Fruit fly (Drosophila melanogaster): ENCODE data around the gene CG11593.

Gene CG11593

dm6 chr3L:4040247-4040925, at the start of gene CG11593, which contains the start of gene Rcd5:
TSS of gene CG11593 (minus strand) at chr3L:4040482.
TSS of gene Rcd5 (plus strand) at chr3L:4040529.
- TF ChIP-seq CG8478 (optimal IDR thresholded peaks at IDR 0.05), result no peak
- TF ChIP-seq CTCF (optimal IDR thresholded peaks at IDR 0.05), result no peak

dm6 chr3L:4088694-4089190, 48.5 kb upstream of the CG11593 start, which contains the start of gene Gad1:
TSS of gene Gad1 (minus strand) at chr3L:4088744.
- no peak for TF ChIP-seq CG8478 (optimal IDR thresholded peaks at IDR 0.05)
- TF ChIP-seq CTCF (optimal IDR thresholded peaks at IDR 0.05), result no peak

dm6 chr3L:4087281-4087680, 47.0 kb upstream of the CG11593 start, which contains the start of gene CG14989:
TSS of gene CG14989 (plus strand) at chr3L:4087581.
- TF ChIP-seq CG8478 (optimal IDR thresholded peaks at IDR 0.05) (no peak), CTCF (optimal IDR thresholded peaks at IDR 0.05) (no peak)

dm6 chr3L:4085867-4086266, 45.6 kb upstream of the CG11593 start:
- no peak for TF ChIP-seq CG8478 (optimal IDR thresholded peaks at IDR 0.05)
- no peak for TF ChIP-seq CTCF (optimal IDR thresholded peaks at IDR 0.05)

dm6 chr3L:4083442-4083841, 43.2 kb upstream of the CG11593 start:
- TF ChIP-seq CG8478 (optimal IDR thresholded peaks at IDR 0.05), result no peak
- no peak for TF ChIP-seq CTCF (optimal IDR thresholded peaks at IDR 0.05)

- TF ChIP-seq CTCF (optimal IDR thresholded peaks at IDR 0.05) (no peak), CG8478 (optimal IDR thresholded peaks at IDR 0.05) (no peak)
Measured at dm6 chr3L:4081243-4081642, 41.0 kb upstream of the CG11593 start.

- TF ChIP-seq CG8478 (optimal IDR thresholded peaks at IDR 0.05) (no peak), CTCF (optimal IDR thresholded peaks at IDR 0.05) (no peak)
Measured at dm6 chr3L:4080278-4080677, 40.0 kb upstream of the CG11593 start.

dm6 chr3L:4076907-4077306, 36.6 kb upstream of the CG11593 start:
- TF ChIP-seq CTCF (optimal IDR thresholded peaks at IDR 0.05), result no peak
- TF ChIP-seq CG8478 (optimal IDR thresholded peaks at IDR 0.05), result no peak

dm6 chr3L:4073755-4074154, 33.5 kb upstream of the CG11593 start, which contains the start of gene Faa:
TSS of gene Faa (minus strand) at chr3L:4073954.
- TF ChIP-seq CG8478 (optimal IDR thresholded peaks at IDR 0.05) (no peak), CTCF (optimal IDR thresholded peaks at IDR 0.05) (no peak)

dm6 chr3L:4072717-4073116, 32.4 kb upstream of the CG11593 start:
- TF ChIP-seq CG8478 (optimal IDR thresholded peaks at IDR 0.05), result no peak
- TF ChIP-seq CTCF (optimal IDR thresholded peaks at IDR 0.05), result peak; percentile 74 to 76

- TF ChIP-seq CG8478 (optimal IDR thresholded peaks at IDR 0.05) (no peak), CTCF (optimal IDR thresholded peaks at IDR 0.05) (no peak)
Measured at dm6 chr3L:4071561-4072049, 31.3 kb upstream of the CG11593 start, which contains the start of gene wit. TSS of gene wit (minus strand) at chr3L:4071717.

- TF ChIP-seq CG8478 (optimal IDR thresholded peaks at IDR 0.05) (no peak), CTCF (optimal IDR thresholded peaks at IDR 0.05) (no peak)
Measured at dm6 chr3L:4070996-4071379, 30.7 kb upstream of the CG11593 start.

dm6 chr3L:4070221-4070995, 30.1 kb upstream of the CG11593 start:
- TF ChIP-seq CTCF (optimal IDR thresholded peaks at IDR 0.05) (no peak), CG8478 (optimal IDR thresholded peaks at IDR 0.05) (no peak)

- no peak for TF ChIP-seq CG8478 (optimal IDR thresholded peaks at IDR 0.05)
- no peak for TF ChIP-seq CTCF (optimal IDR thresholded peaks at IDR 0.05)
Measured at dm6 chr3L:4069069-4069468, 28.8 kb upstream of the CG11593 start, which contains the start of gene CG32259. TSS of gene CG32259 (plus strand) at chr3L:4069369.

dm6 chr3L:4068368-4068767, 28.1 kb upstream of the CG11593 start:
- no peak for TF ChIP-seq CTCF (optimal IDR thresholded peaks at IDR 0.05)
- TF ChIP-seq CG8478 (optimal IDR thresholded peaks at IDR 0.05), result no peak
